Worm (Caenorhabditis elegans) whole organism, young adult: ENCODE results near the gene str-159.

Source experiments
- Y56A3A.18 ChIP-seq: fragments of 200-800 bp; sonication (Bioruptor generic); IDR thresholded peaks from 2 replicates; pipeline ENCODE4 v1.3.6; 2022; ENCODE audit warnings: missing genetic modification reagents, missing genetic modification characterization, missing compliant biosample characterization
- attf-6 ChIP-seq: fragments of 200-800 bp; sonication (Bioruptor generic); IDR thresholded peaks from 2 replicates; pipeline ENCODE4 v1.3.6; 2022; ENCODE audit warnings: missing genetic modification reagents, missing genetic modification characterization, missing compliant biosample characterization
- hlh-12 ChIP-seq: sonication (generic microtip); optimal IDR thresholded peaks from 2 replicates; lab custom pipeline; 2016; ENCODE audit warnings: missing genetic modification characterization, missing compliant biosample characterization
- hmg-20 ChIP-seq: fragments of 200-800 bp; sonication (Bioruptor generic); IDR thresholded peaks from 2 replicates; pipeline ENCODE4 v1.3.6; 2022; ENCODE audit warnings: missing genetic modification reagents, missing genetic modification characterization, missing compliant biosample characterization
- lin-35 ChIP-seq, 3 experiments: fragments of 150-350 bp in 2 of 3; sonication (generic microtip) in 1 of 3; optimal IDR thresholded peaks; 2 replicates each; lab custom pipeline; 2014 to 2018; ENCODE audit warnings: missing biosample characterization in 3 of 3, missing genetic modification characterization in 3 of 3, missing genetic modification reagents in 3 of 3
- snpc-4 ChIP-seq, 5 experiments: fragments of 150-350 bp in 1 of 5; sonication (generic microtip) in 4 of 5; optimal IDR thresholded peaks; 2 replicates each; lab custom pipeline; 2014 to 2018; ENCODE audit warnings: missing genetic modification characterization in 5 of 5, missing biosample characterization in 3 of 5, antibody characterized with exemption in 2 of 5, mild to moderate bottlenecking in 2 of 5, missing compliant biosample characterization in 2 of 5, missing genotype in 2 of 5, moderate library complexity in 2 of 5, missing genetic modification reagents in 1 of 5
- ztf-28 ChIP-seq: fragments of 200-800 bp; sonication (Bioruptor generic); IDR thresholded peaks from 2 replicates; pipeline ENCODE4 v1.3.6; 2022; ENCODE audit warnings: missing genetic modification reagents, missing genetic modification characterization, missing compliant biosample characterization

DNA sequence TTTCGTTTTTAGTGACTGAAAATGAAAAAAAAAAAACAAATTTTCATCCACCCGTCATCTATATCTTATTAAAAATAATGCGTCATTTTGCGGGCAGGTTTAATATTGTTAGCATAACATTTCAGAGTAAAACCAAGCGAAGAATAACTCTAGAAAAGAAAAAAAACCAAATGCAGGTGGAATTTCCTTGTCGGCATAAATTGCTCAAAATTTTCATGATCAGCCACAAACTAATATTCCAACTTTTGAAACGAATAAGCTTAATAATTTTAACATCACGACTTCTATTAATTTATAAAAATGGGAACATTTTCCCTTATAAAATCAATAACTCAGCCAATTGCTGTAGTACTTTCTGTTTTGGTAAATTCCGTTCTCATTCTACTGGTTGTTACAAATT is 6.5 kb downstream of the str-159 start, which contains the start of gene str-155:
- TF ChIP-seq hlh-12 (tag; lab: Kevin White, UChicago): no peak
- TF ChIP-seq lin-35 (GFP tag; optimal IDR thresholded peaks at IDR 0.05; lab: Kevin White, UChicago): no peak
- TF ChIP-seq Y56A3A.18 (GFP tag; lab: Robert Waterston, UW): no peak
- TF ChIP-seq attf-6 (GFP tag; lab: Robert Waterston, UW): no peak
- TF ChIP-seq hmg-20 (GFP tag; lab: Robert Waterston, UW): no peak
- no peak for TF ChIP-seq ztf-28
- TF ChIP-seq snpc-4 (GFP tag; optimal IDR thresholded peaks at IDR 0.05; lab: Kevin White, UChicago): no peak
- no peak for TF ChIP-seq snpc-4 (tag; optimal IDR thresholded peaks at IDR 0.05; lab: Kevin White, UChicago)
